Worm (Caenorhabditis elegans): ENCODE results near the gene npax-4.
A peak's percentile ranks its signal among the peaks of the same experiment; 100 is the strongest.

- TF ChIP-seq lin-39 (tag; optimal IDR thresholded peaks at IDR 0.05) (no peak), pqm-1 (tag; optimal IDR thresholded peaks at IDR 0.05) (no peak), dpl-1 (GFP tag; optimal IDR thresholded peaks at IDR 0.05) (peak; percentile 51 to 64 (median 56)), hlh-4 (tag; optimal IDR thresholded peaks at IDR 0.05) (no peak), unc-130 (tag; optimal IDR thresholded peaks at IDR 0.05) (no peak)
Observed at ce11 chrIV:8866092-8866491, 13.6 kb downstream of the npax-4 start.

Measured in whole organism, L1 larva.